Worm (Caenorhabditis elegans): ENCODE measurements around the gene nemt-1.
"Not testable (repeated sequence)": the region's sequence is repeated elsewhere in the genome, so short reads cannot be mapped to it uniquely, and the experiment has no call there.

DNA sequence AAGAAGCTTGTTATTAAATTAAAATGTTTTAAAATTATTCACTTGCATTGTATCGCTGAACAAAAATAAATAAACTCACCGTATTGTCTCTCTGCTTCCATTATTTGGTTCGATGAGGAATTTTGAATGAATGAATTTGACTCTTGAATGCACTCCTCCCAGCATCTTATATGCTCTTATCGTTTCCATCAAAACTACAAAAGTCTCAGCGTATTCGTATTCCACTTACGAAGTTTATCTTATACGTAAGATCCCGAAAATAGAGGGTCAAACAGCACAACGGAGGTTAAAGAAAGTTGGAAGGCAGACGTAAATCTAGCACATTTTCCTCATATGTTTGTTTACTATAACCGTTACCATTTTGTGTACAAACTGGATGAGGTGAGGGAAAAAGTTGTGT, 32.9 kb downstream of the nemt-1 start, which contains the start of gene nhr-267:
- TF ChIP-seq sox-4 (tag; optimal IDR thresholded peaks at IDR 0.05); alr-1 (tag; optimal IDR thresholded peaks at IDR 0.05; ENCODE audit: borderline replicate concordance); snpc-4 (tag; optimal IDR thresholded peaks at IDR 0.05); hpl-2 (GFP tag; optimal IDR thresholded peaks at IDR 0.05); vab-15 (tag; optimal IDR thresholded peaks at IDR 0.05); sptf-1 (tag; optimal IDR thresholded peaks at IDR 0.05); elt-2 (tag; optimal IDR thresholded peaks at IDR 0.05); mdl-1 (tag; optimal IDR thresholded peaks at IDR 0.05); zag-1 (tag; optimal IDR thresholded peaks at IDR 0.05); lin-35 (GFP tag; optimal IDR thresholded peaks at IDR 0.05); ceh-8 (GFP tag; optimal IDR thresholded peaks at IDR 0.05); ama-1 (optimal IDR thresholded peaks at IDR 0.05); nhr-85 (tag); dpl-1 (GFP tag; optimal IDR thresholded peaks at IDR 0.05): not testable (repeated sequence)
